Fruit fly (Drosophila melanogaster): Measurements from ENCODE around the gene stwl.

dm6 chr3L:14454716-14455115 lies 45.0 kb upstream of the stwl start:
- no peak for TF ChIP-seq CG34367 (tag; optimal IDR thresholded peaks at IDR 0.05)
- TF ChIP-seq D1 (tag; optimal IDR thresholded peaks at IDR 0.05) = no peak
- no peak for TF ChIP-seq CG15710 (tag; optimal IDR thresholded peaks at IDR 0.05)
- no peak for TF ChIP-seq Pif1B (GFP tag; optimal IDR thresholded peaks at IDR 0.05)
- TF ChIP-seq CG4496 (GFP tag; IDR thresholded peaks at IDR 0.05) = no peak
- no peak for TF ChIP-seq CG8301 (tag; optimal IDR thresholded peaks at IDR 0.05)
- TF ChIP-seq CG9948 (tag; optimal IDR thresholded peaks at IDR 0.05) = no peak
- TF ChIP-seq CG10348 (GFP tag; IDR thresholded peaks at IDR 0.05) = no peak
- no peak for TF ChIP-seq CG17806 (tag; optimal IDR thresholded peaks at IDR 0.05)
- no peak for TF ChIP-seq fd96Ca (GFP tag; IDR thresholded peaks at IDR 0.05)
- TF ChIP-seq CG13204 (GFP tag; optimal IDR thresholded peaks at IDR 0.05) = no peak
- no peak for TF ChIP-seq CG12605 (GFP tag; IDR thresholded peaks at IDR 0.05)
- TF ChIP-seq EcR (GFP tag; optimal IDR thresholded peaks at IDR 0.05) = no peak

Measured in whole organism, pupa.